Worm (Caenorhabditis elegans): ENCODE data around the gene T09F5.10.
"Not testable (repeated sequence)": the region's sequence is repeated elsewhere in the genome, so short reads cannot be mapped to it uniquely, and the experiment has no call there.

ce11 chrV:15215175-15215574, 35.3 kb downstream of the T09F5.10 start, which contains the start of gene sri-26:
- TF ChIP-seq elt-2, nhr-28, mdl-1, nhr-11, nhr-77, fos-1 (tag; optimal IDR thresholded peaks at IDR 0.05): not testable (repeated sequence)
